Worm (Caenorhabditis elegans) whole organism, L2 larva: ENCODE results near the gene pqn-37.

Source experiments
- C34F6.9 ChIP-seq: fragments of 150-350 bp; optimal IDR thresholded peaks from 2 replicates; lab custom pipeline; 2014; ENCODE audit warnings: missing biosample characterization, missing genetic modification characterization
- F13H6.1 ChIP-seq: sonication (generic microtip); optimal IDR thresholded peaks from 2 replicates; lab custom pipeline; 2016; ENCODE audit warnings: missing genetic modification characterization, missing compliant biosample characterization
- R02D3.7 ChIP-seq: fragments of 150-350 bp; optimal IDR thresholded peaks from 2 replicates; lab custom pipeline; 2014; ENCODE audit warnings: missing biosample characterization, missing genetic modification characterization
- alr-1 ChIP-seq: fragments of 150-350 bp; optimal IDR thresholded peaks from 2 replicates; lab custom pipeline; 2014; ENCODE audit warnings: missing biosample characterization, missing genetic modification characterization
- ama-1 ChIP-seq: fragments of 150-350 bp; optimal IDR thresholded peaks from 2 replicates; lab custom pipeline; 2018; ENCODE audit warnings: inconsistent platforms
- blmp-1 ChIP-seq: sonication (generic microtip); optimal IDR thresholded peaks from 2 replicates; lab custom pipeline; 2017; ENCODE audit warnings: missing genetic modification characterization, mild to moderate bottlenecking, missing compliant biosample characterization, antibody characterized with exemption, moderate library complexity; ENCODE audit not compliant: insufficient read depth
- ceh-82 ChIP-seq: fragments of 150-350 bp; optimal IDR thresholded peaks from 2 replicates; lab custom pipeline; 2014; ENCODE audit warnings: missing biosample characterization, missing genetic modification characterization
- elt-3 ChIP-seq: sonication (generic microtip); optimal IDR thresholded peaks from 2 replicates; lab custom pipeline; 2017; ENCODE audit warnings: missing biosample characterization, missing genetic modification characterization
- fos-1 ChIP-seq: fragments of 150-350 bp; optimal IDR thresholded peaks from 2 replicates; lab custom pipeline; 2014; ENCODE audit warnings: missing biosample characterization, missing genetic modification characterization
- lin-11 ChIP-seq: fragments of 150-350 bp; sonication (generic microtip); optimal IDR thresholded peaks from 2 replicates; lab custom pipeline; 2014; ENCODE audit warnings: missing biosample characterization, missing genetic modification characterization, inconsistent platforms, mixed read lengths
- lin-13 ChIP-seq: fragments of 150-350 bp; optimal IDR thresholded peaks from 2 replicates; lab custom pipeline; 2014; ENCODE audit warnings: missing biosample characterization, missing genetic modification reagents, missing genetic modification characterization
- lin-39 ChIP-seq: fragments of 150-350 bp; optimal IDR thresholded peaks from 2 replicates; lab custom pipeline; 2014; ENCODE audit warnings: missing biosample characterization, missing genetic modification reagents, missing genetic modification characterization
- lsy-2 ChIP-seq, 2 experiments: fragments of 150-350 bp in 1 of 2; sonication (generic microtip) in 1 of 2; optimal IDR thresholded peaks; 2 replicates each; lab custom pipeline; 2014 to 2017; ENCODE audit warnings: missing biosample characterization in 2 of 2, missing genetic modification characterization in 2 of 2
- mab-5 ChIP-seq: fragments of 150-350 bp; optimal IDR thresholded peaks from 2 replicates; lab custom pipeline; 2014; ENCODE audit warnings: missing biosample characterization, missing genetic modification characterization
- mbf-1 ChIP-seq: sonication (generic microtip); optimal IDR thresholded peaks from 2 replicates; lab custom pipeline; 2017; ENCODE audit warnings: missing biosample characterization, missing genetic modification characterization
- mdl-1 ChIP-seq, 2 experiments: fragments of 150-350 bp in 1 of 2; sonication (generic microtip) in 1 of 2; optimal IDR thresholded peaks; 2 replicates each; lab custom pipeline; 2017; ENCODE audit warnings: missing biosample characterization in 2 of 2, missing genetic modification characterization in 2 of 2
- nhr-11 ChIP-seq: fragments of 150-350 bp; optimal IDR thresholded peaks from 2 replicates; lab custom pipeline; 2014; ENCODE audit warnings: missing biosample characterization, missing genetic modification characterization
- nhr-12 ChIP-seq: fragments of 150-350 bp; optimal IDR thresholded peaks from 2 replicates; lab custom pipeline; 2014; ENCODE audit warnings: missing biosample characterization, missing genetic modification characterization
- nhr-129 ChIP-seq: fragments of 150-350 bp; optimal IDR thresholded peaks from 2 replicates; lab custom pipeline; 2014; ENCODE audit warnings: missing biosample characterization, missing genetic modification characterization
- nhr-21 ChIP-seq: fragments of 150-350 bp; optimal IDR thresholded peaks from 2 replicates; lab custom pipeline; 2014; ENCODE audit warnings: missing biosample characterization, missing genetic modification characterization
- nhr-25 ChIP-seq: fragments of 150-350 bp; sonication (generic microtip); optimal IDR thresholded peaks from 3 replicates; lab custom pipeline; 2014; ENCODE audit warnings: missing biosample characterization, missing genetic modification characterization
- nhr-6 ChIP-seq: fragments of 150-350 bp; optimal IDR thresholded peaks from 2 replicates; lab custom pipeline; 2014; ENCODE audit warnings: missing biosample characterization, missing genetic modification characterization
- peb-1 ChIP-seq: fragments of 150-350 bp; optimal IDR thresholded peaks from 2 replicates; lab custom pipeline; 2014; ENCODE audit warnings: missing biosample characterization, missing genetic modification characterization
- sem-4 ChIP-seq: fragments of 150-350 bp; optimal IDR thresholded peaks from 2 replicates; lab custom pipeline; 2014; ENCODE audit warnings: missing biosample characterization, missing genetic modification reagents, missing genetic modification characterization
- skn-1 ChIP-seq: sonication (generic microtip); optimal IDR thresholded peaks from 2 replicates; lab custom pipeline; 2017; ENCODE audit warnings: missing biosample characterization, missing genetic modification characterization
- sma-3 ChIP-seq: sonication (generic microtip); optimal IDR thresholded peaks from 2 replicates; lab custom pipeline; 2016; ENCODE audit warnings: missing genetic modification reagents, missing genetic modification characterization, missing compliant biosample characterization
- sma-9 ChIP-seq, 2 experiments: fragments of 150-350 bp in 1 of 2; sonication (generic microtip) in 1 of 2; optimal IDR thresholded peaks; 2 replicates each; lab custom pipeline; 2014 to 2016; ENCODE audit warnings: missing genetic modification characterization in 2 of 2, mild to moderate bottlenecking in 1 of 2, missing biosample characterization in 1 of 2, missing compliant biosample characterization in 1 of 2, missing genetic modification reagents in 1 of 2, moderate library complexity in 1 of 2
- snpc-4 ChIP-seq: fragments of 150-350 bp; optimal IDR thresholded peaks from 2 replicates; lab custom pipeline; 2014; ENCODE audit warnings: missing biosample characterization, missing genetic modification characterization
- unc-39 ChIP-seq: fragments of 150-350 bp; optimal IDR thresholded peaks from 2 replicates; lab custom pipeline; 2014; ENCODE audit warnings: missing biosample characterization, missing genetic modification characterization
- unc-55 ChIP-seq: fragments of 150-350 bp; sonication (generic microtip); optimal IDR thresholded peaks from 3 replicates; lab custom pipeline; 2014; ENCODE audit warnings: missing biosample characterization, missing genetic modification reagents, missing genetic modification characterization
- unc-62 ChIP-seq: fragments of 150-350 bp; optimal IDR thresholded peaks from 2 replicates; lab custom pipeline; 2014; ENCODE audit warnings: missing biosample characterization, missing genetic modification reagents, missing genetic modification characterization
- ztf-11 ChIP-seq: sonication (generic microtip); optimal IDR thresholded peaks from 2 replicates; lab custom pipeline; 2017; ENCODE audit warnings: missing biosample characterization, missing genetic modification characterization
- ztf-4 ChIP-seq: fragments of 150-350 bp; optimal IDR thresholded peaks from 2 replicates; lab custom pipeline; 2014; ENCODE audit warnings: missing biosample characterization, missing genetic modification characterization

The pqn-37 gene

DNA sequence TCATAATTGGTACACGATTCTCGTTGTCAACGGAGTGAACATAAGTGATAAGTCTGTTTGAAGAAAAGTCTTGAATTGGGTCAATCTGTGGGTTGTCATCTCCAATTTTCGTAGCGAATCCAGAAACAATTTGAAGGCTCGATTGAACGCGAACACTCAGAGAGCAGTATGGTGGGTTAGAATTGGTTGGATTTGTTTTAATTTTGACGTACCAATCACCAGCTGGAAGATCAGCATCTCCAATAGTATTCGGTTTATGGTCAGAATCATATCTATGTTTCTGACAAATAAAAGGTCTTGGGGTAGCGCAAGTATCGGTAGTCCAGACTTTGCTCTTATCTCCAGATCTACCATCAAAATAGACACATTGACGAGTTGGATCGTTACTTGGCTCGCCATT is 19.8 kb downstream of the pqn-37 start:
- no peak for TF ChIP-seq mdl-1 (tag; optimal IDR thresholded peaks at IDR 0.05; lab: Kevin White, UChicago)
- TF ChIP-seq F13H6.1 (tag; lab: Kevin White, UChicago), result no peak
- TF ChIP-seq skn-1, result no peak
- TF ChIP-seq nhr-129 (tag; lab: Kevin White, UChicago), result no peak
- TF ChIP-seq alr-1 (tag; lab: Kevin White, UChicago), result no peak
- no peak for TF ChIP-seq nhr-6
- no peak for TF ChIP-seq peb-1 (tag; lab: Kevin White, UChicago)
- no peak for TF ChIP-seq R02D3.7 (tag; lab: Kevin White, UChicago)
- no peak for TF ChIP-seq blmp-1 (tag; lab: Kevin White, UChicago)
- no peak for TF ChIP-seq lin-11 (tag; lab: Kevin White, UChicago)
- TF ChIP-seq lin-39 (tag; lab: Kevin White, UChicago), result no peak
- no peak for TF ChIP-seq ztf-11
- no peak for TF ChIP-seq nhr-25 (tag; lab: Kevin White, UChicago)
- no peak for TF ChIP-seq snpc-4 (tag; lab: Kevin White, UChicago)
- TF ChIP-seq mbf-1 (tag; lab: Kevin White, UChicago), result no peak
- TF ChIP-seq, all 48 proteins: peak for 0

DNA sequence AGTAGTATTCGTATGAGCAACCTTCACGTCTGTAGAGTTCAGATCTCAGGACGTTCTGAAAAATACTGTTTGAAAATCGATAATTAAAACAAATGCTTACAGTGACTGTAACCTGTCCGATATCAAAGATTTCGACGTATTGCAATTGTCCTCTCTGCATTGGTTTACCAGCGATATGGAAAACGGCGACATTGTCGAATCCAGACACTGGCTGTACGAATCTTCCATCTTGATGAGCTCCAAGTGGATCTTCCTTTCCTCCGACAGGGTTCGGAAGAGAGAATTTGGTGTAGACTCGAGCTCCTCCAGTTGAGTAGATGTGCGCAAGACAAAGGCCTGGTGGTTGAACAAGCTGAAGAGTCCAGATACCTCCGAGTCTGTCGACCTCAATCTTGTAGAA is 21.6 kb downstream of the pqn-37 start:
- TF ChIP-seq peb-1 (tag; lab: Kevin White, UChicago) (no peak), lsy-2 (tag; optimal IDR thresholded peaks at IDR 0.05; lab: Kevin White, UChicago) (no peak), skn-1 (no peak), nhr-21 (no peak), C34F6.9 (no peak), nhr-11 (tag; lab: Kevin White, UChicago) (no peak), sma-9 (GFP tag; optimal IDR thresholded peaks at IDR 0.05; lab: Kevin White, UChicago) (no peak), sma-9 (tag; optimal IDR thresholded peaks at IDR 0.05; lab: Kevin White, UChicago) (no peak), unc-55 (GFP tag; lab: Kevin White, UChicago) (no peak), nhr-25 (tag; lab: Kevin White, UChicago) (no peak), sma-3 (no peak), ama-1 (lab: Kevin White, UChicago) (no peak), R02D3.7 (tag; lab: Kevin White, UChicago) (no peak), ceh-82 (tag; lab: Kevin White, UChicago) (no peak), F13H6.1 (tag; lab: Kevin White, UChicago) (no peak), unc-39 (tag; lab: Kevin White, UChicago) (no peak)

DNA sequence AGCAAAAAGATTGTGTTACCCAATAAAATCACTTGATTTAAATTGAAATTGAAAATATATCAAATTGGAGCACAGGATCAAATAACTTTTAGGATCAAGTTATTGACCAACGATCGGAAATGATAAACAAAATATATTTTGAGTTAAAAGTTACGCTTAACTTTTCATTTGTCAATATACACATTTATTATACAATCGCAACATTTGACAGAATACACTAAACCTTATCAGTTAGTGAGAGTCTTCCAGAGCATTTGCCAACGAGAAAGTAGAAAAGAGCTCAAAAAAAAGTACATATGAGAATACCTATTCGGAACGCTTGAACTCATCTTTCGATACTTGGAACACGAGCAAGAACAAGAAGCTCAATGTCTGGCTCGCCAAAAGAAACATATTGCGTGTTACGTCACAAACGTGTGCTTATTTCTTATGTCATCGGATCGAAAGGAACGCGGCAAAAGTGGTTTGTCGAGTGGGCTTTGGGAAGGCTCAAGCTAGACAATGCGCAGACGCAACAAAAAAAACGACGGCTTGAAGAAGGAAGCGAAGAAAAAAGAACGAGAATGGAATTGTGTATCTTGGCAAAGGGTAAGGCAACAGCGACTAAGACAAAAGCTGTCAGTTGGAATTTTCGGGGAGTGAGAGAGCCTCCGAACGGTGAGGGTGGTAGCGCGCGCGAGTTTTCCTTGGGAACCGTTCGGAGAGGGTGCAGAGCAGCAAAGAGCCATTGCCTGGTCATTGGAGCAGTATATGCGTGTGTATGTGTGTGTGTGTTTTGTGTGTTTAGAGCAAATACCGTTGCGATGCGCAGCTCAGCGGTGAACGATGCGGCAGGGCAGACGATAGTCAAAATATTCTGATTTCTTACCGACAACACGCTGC is 23.7 kb downstream of the pqn-37 start:
- TF ChIP-seq F13H6.1 (tag; lab: Kevin White, UChicago) (peak; percentile 28), mab-5 (tag; lab: Kevin White, UChicago) (no peak)

DNA sequence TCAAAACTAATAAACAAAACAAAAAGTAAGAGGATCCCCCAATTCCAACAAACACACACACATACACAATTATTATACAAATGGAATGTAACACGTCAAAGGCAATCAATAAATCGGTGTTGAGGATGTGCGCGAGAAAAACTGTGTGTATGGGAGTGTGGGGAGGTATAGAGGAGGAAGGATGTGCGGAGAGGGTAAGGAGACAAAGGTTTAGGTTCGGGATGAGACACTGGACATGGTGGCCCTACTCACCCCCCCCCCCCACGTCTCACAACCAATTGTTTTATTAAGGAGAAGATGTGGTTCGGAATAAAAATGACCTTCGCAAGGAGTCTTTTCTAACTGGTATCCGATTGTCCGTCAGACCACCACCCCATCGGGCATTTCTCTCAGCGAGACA is 27.2 kb downstream of the pqn-37 start:
- TF ChIP-seq mbf-1 (tag; lab: Kevin White, UChicago) (no peak), alr-1 (tag; lab: Kevin White, UChicago) (no peak), unc-55 (GFP tag; lab: Kevin White, UChicago) (no peak), ztf-4 (tag; lab: Kevin White, UChicago) (no peak), mab-5 (tag; lab: Kevin White, UChicago) (no peak), nhr-129 (tag; lab: Kevin White, UChicago) (no peak), unc-62 (no peak), C34F6.9 (no peak), nhr-6 (no peak), fos-1 (no peak), sem-4 (tag; lab: Kevin White, UChicago) (no peak), lin-13 (GFP tag; lab: Kevin White, UChicago) (no peak), skn-1 (no peak), ceh-82 (tag; lab: Kevin White, UChicago) (no peak), nhr-12 (tag; lab: Kevin White, UChicago) (no peak), lsy-2 (tag; optimal IDR thresholded peaks at IDR 0.05; lab: Kevin White, UChicago) (no peak), sma-9 (GFP tag; optimal IDR thresholded peaks at IDR 0.05; lab: Kevin White, UChicago) (no peak), sma-9 (tag; optimal IDR thresholded peaks at IDR 0.05; lab: Kevin White, UChicago) (no peak), nhr-11 (tag; lab: Kevin White, UChicago) (no peak), elt-3 (tag; lab: Kevin White, UChicago) (no peak)
